Worm (Caenorhabditis elegans) whole organism, mixed stage, embryonic: ENCODE data around the gene Y37D8A.19.

Experiments used
- M03D4.4 ChIP-seq: sonication (generic microtip); optimal IDR thresholded peaks from 2 replicates; lab custom pipeline; 2017; ENCODE audit warnings: mild to moderate bottlenecking, missing genetic modification characterization, missing compliant biosample characterization
- bed-3 ChIP-seq: fragments of 200-800 bp; sonication (Bioruptor generic); optimal IDR thresholded peaks from 3 replicates; lab custom pipeline; 2018; ENCODE audit warnings: mild to moderate bottlenecking, missing genetic modification characterization, moderate library complexity, missing compliant biosample characterization
- blmp-1 ChIP-seq: fragments of 150-350 bp; optimal IDR thresholded peaks from 2 replicates; lab custom pipeline; 2014; ENCODE audit warnings: missing biosample characterization, missing genetic modification characterization
- ceh-39 ChIP-seq: fragments of 150-350 bp; optimal IDR thresholded peaks from 2 replicates; lab custom pipeline; 2014; ENCODE audit warnings: missing biosample characterization, missing genetic modification characterization
- ceh-83 ChIP-seq: fragments of 200-800 bp; sonication (Bioruptor generic); optimal IDR thresholded peaks from 2 replicates; lab custom pipeline; 2018; ENCODE audit warnings: mild to moderate bottlenecking, missing genetic modification characterization, missing compliant biosample characterization
- ces-1 ChIP-seq: fragments of 150-350 bp; optimal IDR thresholded peaks from 2 replicates; lab custom pipeline; 2014; ENCODE audit warnings: missing biosample characterization, missing genetic modification reagents, missing genetic modification characterization
- cnd-1 ChIP-seq: fragments of 200-800 bp; sonication (Bioruptor generic); optimal IDR thresholded peaks from 2 replicates; lab custom pipeline; 2018; ENCODE audit warnings: mild to moderate bottlenecking, missing genetic modification characterization, missing compliant biosample characterization
- drap-1 ChIP-seq: fragments of 200-800 bp; sonication (Bioruptor generic); optimal IDR thresholded peaks from 3 replicates; lab custom pipeline; 2018; ENCODE audit warnings: mild to moderate bottlenecking, missing genetic modification characterization, missing compliant biosample characterization
- elt-1 ChIP-seq: sonication (generic microtip); optimal IDR thresholded peaks from 2 replicates; lab custom pipeline; 2017; ENCODE audit warnings: missing genetic modification characterization, mild to moderate bottlenecking, missing compliant biosample characterization, antibody characterized with exemption, moderate library complexity, borderline replicate concordance; ENCODE audit not compliant: insufficient read depth
- flh-1 ChIP-seq: fragments of 200-800 bp; sonication (Bioruptor generic); optimal IDR thresholded peaks from 2 replicates; lab custom pipeline; 2018; ENCODE audit warnings: mild to moderate bottlenecking, missing genetic modification characterization, moderate library complexity, missing compliant biosample characterization
- ham-2 ChIP-seq: fragments of 200-800 bp; sonication (Bioruptor generic); optimal IDR thresholded peaks from 2 replicates; lab custom pipeline; 2018; ENCODE audit warnings: mild to moderate bottlenecking, missing genetic modification characterization, missing compliant biosample characterization
- hlh-1 ChIP-seq: fragments of 150-350 bp; optimal IDR thresholded peaks from 2 replicates; lab custom pipeline; 2014; ENCODE audit warnings: missing biosample characterization, missing genetic modification reagents, missing genetic modification characterization
- lin-32 ChIP-seq: fragments of 200-800 bp; sonication (Bioruptor generic); optimal IDR thresholded peaks from 2 replicates; lab custom pipeline; 2018; ENCODE audit warnings: mild to moderate bottlenecking, missing genetic modification characterization, missing compliant biosample characterization
- lsy-2 ChIP-seq: fragments of 150-350 bp; optimal IDR thresholded peaks from 2 replicates; lab custom pipeline; 2014; ENCODE audit warnings: missing biosample characterization, missing genetic modification characterization
- mab-5 ChIP-seq: fragments of 150-350 bp; optimal IDR thresholded peaks from 2 replicates; lab custom pipeline; 2014; ENCODE audit warnings: missing biosample characterization, missing genetic modification characterization
- mep-1 ChIP-seq: fragments of 150-350 bp; optimal IDR thresholded peaks from 2 replicates; lab custom pipeline; 2017; ENCODE audit warnings: missing biosample characterization, missing genetic modification reagents, missing genetic modification characterization, inconsistent platforms
- mls-2 ChIP-seq: sonication (generic microtip); optimal IDR thresholded peaks from 2 replicates; lab custom pipeline; 2016; ENCODE audit warnings: mild to moderate bottlenecking, missing genetic modification characterization, moderate library complexity, missing compliant biosample characterization
- nhr-12 ChIP-seq: fragments of 150-350 bp; optimal IDR thresholded peaks from 2 replicates; lab custom pipeline; 2014; ENCODE audit warnings: missing biosample characterization, missing genetic modification characterization
- nhr-2 ChIP-seq: fragments of 150-350 bp; optimal IDR thresholded peaks from 2 replicates; lab custom pipeline; 2014; ENCODE audit warnings: missing biosample characterization, missing genetic modification characterization
- nhr-237 ChIP-seq: fragments of 150-350 bp; optimal IDR thresholded peaks from 2 replicates; lab custom pipeline; 2014; ENCODE audit warnings: missing biosample characterization, missing genetic modification characterization
- nhr-28 ChIP-seq: fragments of 150-350 bp; optimal IDR thresholded peaks from 2 replicates; lab custom pipeline; 2014; ENCODE audit warnings: missing biosample characterization, missing genetic modification characterization
- nhr-76 ChIP-seq: sonication (generic microtip); optimal IDR thresholded peaks from 2 replicates; lab custom pipeline; 2017; ENCODE audit warnings: missing biosample characterization, missing genetic modification characterization
- snpc-4 ChIP-seq: fragments of 150-350 bp; optimal IDR thresholded peaks from 2 replicates; lab custom pipeline; 2014; ENCODE audit warnings: missing biosample characterization, missing genetic modification characterization
- sptf-1 ChIP-seq: sonication (generic microtip); optimal IDR thresholded peaks from 2 replicates; lab custom pipeline; 2017; ENCODE audit warnings: mild to moderate bottlenecking, missing genetic modification characterization, moderate library complexity, missing compliant biosample characterization
- tbx-8 ChIP-seq: fragments of 200-800 bp; sonication (Bioruptor generic); optimal IDR thresholded peaks from 2 replicates; lab custom pipeline; 2018; ENCODE audit warnings: mild to moderate bottlenecking, missing genetic modification characterization, moderate library complexity, missing compliant biosample characterization
- unc-120 ChIP-seq: sonication (generic microtip); optimal IDR thresholded peaks from 2 replicates; lab custom pipeline; 2017; ENCODE audit warnings: missing genetic modification characterization, missing compliant biosample characterization; ENCODE audit not compliant: poor library complexity, severe bottlenecking
- unc-62 ChIP-seq: fragments of 150-350 bp; optimal IDR thresholded peaks from 2 replicates; lab custom pipeline; 2014; ENCODE audit warnings: missing biosample characterization, missing genetic modification reagents, missing genetic modification characterization
- zip-8 ChIP-seq: fragments of 150-350 bp; optimal IDR thresholded peaks from 2 replicates; lab custom pipeline; 2014; ENCODE audit warnings: missing biosample characterization, missing genetic modification characterization
- ztf-11 ChIP-seq: fragments of 150-350 bp; optimal IDR thresholded peaks from 2 replicates; lab custom pipeline; 2014; ENCODE audit warnings: missing biosample characterization, missing genetic modification characterization

Gene Y37D8A.19

DNA sequence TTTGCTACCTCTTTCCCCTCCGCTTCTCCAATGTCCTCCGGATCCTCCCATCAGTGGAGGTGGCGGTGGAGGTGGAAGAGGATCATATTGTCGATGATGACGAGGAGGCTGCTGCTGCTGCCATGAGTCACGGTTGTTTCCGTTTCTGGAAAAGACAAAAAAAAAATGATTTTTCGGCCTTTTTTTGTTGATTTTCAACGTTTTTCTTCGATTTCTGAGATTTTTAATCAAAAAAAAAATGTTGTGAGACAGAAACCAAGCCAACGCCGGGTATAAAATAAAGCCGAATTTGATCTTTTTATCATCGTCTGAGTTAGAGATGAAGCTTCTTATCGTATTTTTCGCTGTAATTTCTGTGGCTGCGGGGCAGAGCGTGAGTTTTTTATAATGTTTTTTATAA, at the start of gene Y37D8A.19:
Gene Y37D8A.19 (plus strand): TSS at position 301 of the 400 bp plus-strand sequence.
- TF ChIP-seq nhr-237, result no peak
- TF ChIP-seq sptf-1 (tag; lab: Kevin White, UChicago), result no peak
- TF ChIP-seq hlh-1 (tag; lab: Kevin White, UChicago), result no peak
- TF ChIP-seq M03D4.4, result no peak
- TF ChIP-seq bed-3, result no peak
- no peak for TF ChIP-seq nhr-12 (tag; lab: Kevin White, UChicago)
- TF ChIP-seq lin-32 (GFP tag; lab: Kevin White, UChicago), result no peak
- no peak for TF ChIP-seq unc-120 (tag; lab: Kevin White, UChicago)
- TF ChIP-seq ztf-11, result no peak
- TF ChIP-seq nhr-28 (tag; lab: Kevin White, UChicago), result no peak
- TF ChIP-seq mls-2 (tag; lab: Kevin White, UChicago), result no peak
- TF ChIP-seq nhr-76 (tag; lab: Kevin White, UChicago), result no peak
- TF ChIP-seq cnd-1 (tag; lab: Kevin White, UChicago), result no peak
- TF ChIP-seq unc-62 (GFP tag; lab: Kevin White, UChicago), result no peak
- no peak for TF ChIP-seq mab-5
- TF ChIP-seq drap-1, result no peak

- TF ChIP-seq sptf-1 (tag; lab: Kevin White, UChicago), result no peak
- no peak for TF ChIP-seq nhr-2
- TF ChIP-seq nhr-12 (tag; lab: Kevin White, UChicago), result no peak
- TF ChIP-seq tbx-8 (GFP tag; lab: Kevin White, UChicago), result no peak
These were observed 49.0 kb upstream of the Y37D8A.19 start for ce11 chrIII:12880704-12881103.

ce11 chrIII:12885153-12885552, 44.5 kb upstream of the Y37D8A.19 start:
- TF ChIP-seq ces-1 (GFP tag; lab: Kevin White, UChicago), result no peak
- TF ChIP-seq ceh-39 (tag; lab: Kevin White, UChicago), result no peak
- TF ChIP-seq flh-1 (GFP tag; lab: Kevin White, UChicago), result no peak
- no peak for TF ChIP-seq unc-62 (GFP tag; lab: Kevin White, UChicago)
- no peak for TF ChIP-seq mls-2 (tag; lab: Kevin White, UChicago)
- no peak for TF ChIP-seq nhr-2
- no peak for TF ChIP-seq elt-1 (tag; lab: Kevin White, UChicago)
- TF ChIP-seq unc-120 (tag; lab: Kevin White, UChicago), result no peak
- no peak for TF ChIP-seq nhr-28 (tag; lab: Kevin White, UChicago)
- TF ChIP-seq bed-3, result no peak
- no peak for TF ChIP-seq mep-1 (tag; lab: Kevin White, UChicago)
- no peak for TF ChIP-seq ceh-83 (GFP tag; lab: Kevin White, UChicago)
- TF ChIP-seq M03D4.4, result no peak
- no peak for TF ChIP-seq nhr-12 (tag; lab: Kevin White, UChicago)
- TF ChIP-seq cnd-1 (tag; lab: Kevin White, UChicago), result no peak
- no peak for TF ChIP-seq drap-1
- no peak for TF ChIP-seq lsy-2 (tag; lab: Kevin White, UChicago)
- TF ChIP-seq lin-32 (GFP tag; lab: Kevin White, UChicago), result no peak

ce11 chrIII:12891580-12891979, 38.1 kb upstream of the Y37D8A.19 start, which contains the start of the genes Y37D8A.29 and unc-71:
Y37D8A.29 (minus strand) TSS chrIII:12891680.
unc-71 (minus strand) TSS chrIII:12891738.
- no peak for TF ChIP-seq ceh-83 (GFP tag; lab: Kevin White, UChicago)
- TF ChIP-seq mab-5, result no peak
- TF ChIP-seq blmp-1, result no peak
- TF ChIP-seq, all 35 proteins: peak for 0

- TF ChIP-seq ces-1 (GFP tag; lab: Kevin White, UChicago) (peak; percentile 81), mab-5 (no peak)
These were observed 36.9 kb upstream of the Y37D8A.19 start for ce11 chrIII:12892767-12893166.

DNA sequence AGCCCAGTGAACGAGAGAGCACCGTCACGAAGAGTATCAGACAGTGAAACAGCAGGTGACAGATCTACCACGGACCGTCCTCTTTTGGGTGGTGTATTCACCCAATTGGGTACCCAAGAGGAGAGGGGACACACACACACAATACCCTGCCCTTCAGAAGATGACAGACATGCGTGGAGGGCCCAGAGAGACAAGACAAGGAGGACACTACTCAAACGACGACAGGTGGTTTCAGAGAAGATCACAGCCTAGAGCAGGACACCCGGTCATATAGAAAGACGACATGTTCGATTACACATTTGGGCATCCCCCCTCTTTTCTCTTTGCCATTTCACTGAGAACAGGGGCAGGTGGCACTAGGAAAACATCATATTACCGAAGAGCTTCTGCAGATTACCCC, 35.5 kb upstream of the Y37D8A.19 start:
- TF ChIP-seq snpc-4 (tag; lab: Kevin White, UChicago), result no peak
- TF ChIP-seq sptf-1 (tag; lab: Kevin White, UChicago), result peak; percentile 23
- no peak for TF ChIP-seq blmp-1
- peak; percentile 0 for TF ChIP-seq unc-120 (tag; lab: Kevin White, UChicago)
- peak; percentile 48 for TF ChIP-seq hlh-1 (tag; lab: Kevin White, UChicago)
- peak; percentile 59 for TF ChIP-seq mep-1 (tag; lab: Kevin White, UChicago)
- TF ChIP-seq unc-62 (GFP tag; lab: Kevin White, UChicago), result peak; percentile 37
- TF ChIP-seq elt-1 (tag; lab: Kevin White, UChicago), result no peak
- no peak for TF ChIP-seq zip-8 (tag; lab: Kevin White, UChicago)
- TF ChIP-seq lin-32 (GFP tag; lab: Kevin White, UChicago), result peak; percentile 88
- no peak for TF ChIP-seq ztf-11
- TF ChIP-seq ham-2 (GFP tag; lab: Kevin White, UChicago), result no peak
- TF ChIP-seq nhr-2, result peak; percentile 99
- TF ChIP-seq mls-2 (tag; lab: Kevin White, UChicago), result no peak
- TF ChIP-seq cnd-1 (tag; lab: Kevin White, UChicago), result peak; percentile 71
- no peak for TF ChIP-seq drap-1
- no peak for TF ChIP-seq nhr-76 (tag; lab: Kevin White, UChicago)
